Fruit fly (Drosophila melanogaster) whole organism, adult: Measurements from ENCODE around the gene CG31898.
A peak's percentile ranks its signal among the peaks of the same experiment; 100 is the strongest.

Experiments used
- CG11617 ChIP-seq: fragments of 200-800 bp; sonication (Bioruptor generic); optimal IDR thresholded peaks from 2 replicates; lab custom pipeline; 2017; ENCODE audit warnings: mild to moderate bottlenecking, missing biosample characterization, missing genetic modification reagents, missing genetic modification characterization
- CG12768 ChIP-seq: fragments of 200-800 bp; sonication (Bioruptor generic); optimal IDR thresholded peaks from 2 replicates; lab custom pipeline; 2017; ENCODE audit warnings: missing biosample characterization, missing genetic modification characterization, mild to moderate bottlenecking, moderate library complexity, missing genetic modification reagents
- CG14711 ChIP-seq: fragments of 200-800 bp; sonication (Bioruptor generic); optimal IDR thresholded peaks from 2 replicates; lab custom pipeline; 2018; ENCODE audit warnings: missing biosample characterization, mild to moderate bottlenecking, missing genetic modification characterization, moderate library complexity
- CG1620 ChIP-seq: fragments of 200-800 bp; sonication (Bioruptor generic); optimal IDR thresholded peaks from 2 replicates; lab custom pipeline; 2016; ENCODE audit warnings: missing biosample characterization, missing genetic modification characterization
- CG33017 ChIP-seq: fragments of 200-800 bp; sonication (Bioruptor generic); optimal IDR thresholded peaks from 2 replicates; lab custom pipeline; 2018; ENCODE audit warnings: missing biosample characterization, mild to moderate bottlenecking, missing genetic modification characterization, moderate library complexity
- CG5204 ChIP-seq: fragments of 200-800 bp; sonication (Bioruptor generic); optimal IDR thresholded peaks from 2 replicates; lab custom pipeline; 2016; ENCODE audit warnings: missing biosample characterization, missing genetic modification characterization
- CG7045 ChIP-seq: fragments of 200-800 bp; sonication (Bioruptor generic); optimal IDR thresholded peaks from 2 replicates; lab custom pipeline; 2017; ENCODE audit warnings: missing biosample characterization, mild to moderate bottlenecking, missing genetic modification characterization
- CG7101 ChIP-seq: fragments of 200-800 bp; sonication (Bioruptor generic); optimal IDR thresholded peaks from 2 replicates; lab custom pipeline; 2018; ENCODE audit warnings: missing biosample characterization, mild to moderate bottlenecking, missing genetic modification characterization, moderate library complexity
- Clk ChIP-seq: fragments of 200-800 bp; sonication (Bioruptor generic); optimal IDR thresholded peaks from 2 replicates; lab custom pipeline; 2017; ENCODE audit warnings: missing biosample characterization, missing genetic modification characterization
- Crg-1 ChIP-seq: fragments of 200-800 bp; sonication (Bioruptor generic); optimal IDR thresholded peaks from 2 replicates; lab custom pipeline; 2016; ENCODE audit warnings: missing biosample characterization, missing genetic modification characterization
- Hr96 ChIP-seq: fragments of 200-800 bp; sonication (Bioruptor generic); optimal IDR thresholded peaks from 2 replicates; lab custom pipeline; 2016; ENCODE audit warnings: missing biosample characterization, missing genetic modification characterization
- Mnt ChIP-seq: fragments of 200-800 bp; sonication (Bioruptor generic); optimal IDR thresholded peaks from 2 replicates; lab custom pipeline; 2016; ENCODE audit warnings: missing biosample characterization, mild to moderate bottlenecking, missing genetic modification characterization
- bab1 ChIP-seq: fragments of 200-800 bp; sonication (Bioruptor generic); optimal IDR thresholded peaks from 3 replicates; lab custom pipeline; 2019; ENCODE audit warnings: missing biosample characterization, mild to moderate bottlenecking, missing genetic modification characterization, moderate library complexity
- cic ChIP-seq: fragments of 200-800 bp; sonication (Bioruptor generic); optimal IDR thresholded peaks from 2 replicates; lab custom pipeline; 2017; ENCODE audit warnings: missing biosample characterization, mild to moderate bottlenecking, missing genetic modification characterization, moderate library complexity
- cnc ChIP-seq, 2 experiments: fragments of >200 bp; optimal IDR thresholded peaks; 2 replicates each; lab custom pipeline; 2017
- kay ChIP-seq: fragments of 200-800 bp; sonication (Bioruptor generic); peaks from one replicate; lab custom pipeline; 2016; ENCODE audit warnings: missing biosample characterization, missing genetic modification characterization, borderline replicate concordance
- ovo ChIP-seq: fragments of 200-800 bp; sonication (Bioruptor generic); optimal IDR thresholded peaks from 2 replicates; lab custom pipeline; 2016; ENCODE audit warnings: missing biosample characterization, missing genetic modification characterization
- pad ChIP-seq: fragments of 200-800 bp; sonication (Bioruptor generic); optimal IDR thresholded peaks from 3 replicates; lab custom pipeline; 2017; ENCODE audit warnings: missing biosample characterization, missing genetic modification characterization, mild to moderate bottlenecking, moderate library complexity, missing genetic modification reagents
- tj ChIP-seq: fragments of 200-800 bp; sonication (Bioruptor generic); optimal IDR thresholded peaks from 3 replicates; lab custom pipeline; 2017; ENCODE audit warnings: missing biosample characterization, mild to moderate bottlenecking, missing genetic modification characterization, moderate library complexity
- toe ChIP-seq: fragments of 200-800 bp; sonication (Bioruptor generic); optimal IDR thresholded peaks from 2 replicates; lab custom pipeline; 2016; ENCODE audit warnings: missing biosample characterization, missing genetic modification characterization

The CG31898 gene

dm6 chr2L:8385849-8386248, 14.4 kb upstream of the CG31898 start:
- TF ChIP-seq tj (GFP tag; lab: Kevin White, UChicago) = peak; percentile 91
- TF ChIP-seq bab1 = no peak

dm6 chr2L:8389231-8389630, 11.0 kb upstream of the CG31898 start, which contains the start of gene CG42819:
Gene CG42819 (minus strand): TSS chr2L:8389331.
- TF ChIP-seq ovo (GFP tag; lab: Kevin White, UChicago) (no peak), CG7045 (no peak), CG7101 (tag; lab: Kevin White, UChicago) (no peak), CG14711 (no peak), cic (GFP tag; lab: Kevin White, UChicago) (no peak), CG11617 (GFP tag; lab: Kevin White, UChicago) (no peak), Clk (GFP tag; lab: Kevin White, UChicago) (no peak), CG1620 (no peak), bab1 (no peak), tj (GFP tag; lab: Kevin White, UChicago) (no peak), CG5204 (GFP tag; lab: Kevin White, UChicago) (no peak), kay (GFP tag; lab: Kevin White, UChicago) (no peak), toe (GFP tag; lab: Kevin White, UChicago) (no peak), Hr96 (GFP tag; lab: Kevin White, UChicago) (no peak)

dm6 chr2L:8392298-8392697, 7.9 kb upstream of the CG31898 start, which contains the start of gene CG42820:
Gene CG42820 (minus strand): TSS chr2L:8392398.
- TF ChIP-seq CG7045 = no peak
- no peak for TF ChIP-seq toe (GFP tag; lab: Kevin White, UChicago)
- no peak for TF ChIP-seq CG12768 (GFP tag; lab: Kevin White, UChicago)
- TF ChIP-seq CG14711 = no peak
- no peak for TF ChIP-seq bab1
- TF ChIP-seq pad (GFP tag; lab: Kevin White, UChicago) = no peak
- no peak for TF ChIP-seq CG5204 (GFP tag; lab: Kevin White, UChicago)
- TF ChIP-seq CG7101 (tag; lab: Kevin White, UChicago) = no peak
- no peak for TF ChIP-seq Mnt
- TF ChIP-seq kay (GFP tag; lab: Kevin White, UChicago) = no peak
- no peak for TF ChIP-seq CG1620
- no peak for TF ChIP-seq CG11617 (GFP tag; lab: Kevin White, UChicago)
- TF ChIP-seq CG33017 (tag; lab: Kevin White, UChicago) = no peak

dm6 chr2L:8393122-8393521, 7.1 kb upstream of the CG31898 start, which contains the start of gene Acp29AB:
Gene Acp29AB (minus strand): TSS chr2L:8393222.
- TF ChIP-seq CG11617 (GFP tag; lab: Kevin White, UChicago) (no peak), Clk (GFP tag; lab: Kevin White, UChicago) (no peak), kay (GFP tag; lab: Kevin White, UChicago) (peak; percentile 62)

dm6 chr2L:8394180-8394579, 6.0 kb upstream of the CG31898 start, which contains the start of gene lectin-29Ca:
Gene lectin-29Ca (minus strand): TSS chr2L:8394280.
- TF ChIP-seq toe (GFP tag; lab: Kevin White, UChicago) (no peak), Mnt (no peak)

dm6 chr2L:8394840-8395239, 5.4 kb upstream of the CG31898 start, which contains the start of gene Peritrophin-15b:
Gene Peritrophin-15b (minus strand): TSS chr2L:8394940.
- TF ChIP-seq pad (GFP tag; lab: Kevin White, UChicago) (no peak), Clk (GFP tag; lab: Kevin White, UChicago) (no peak), Mnt (no peak), Hr96 (GFP tag; lab: Kevin White, UChicago) (no peak), CG14711 (no peak), Crg-1 (GFP tag; lab: Kevin White, UChicago) (no peak), kay (GFP tag; lab: Kevin White, UChicago) (no peak), CG33017 (tag; lab: Kevin White, UChicago) (no peak), CG11617 (GFP tag; lab: Kevin White, UChicago) (no peak), cnc (optimal IDR thresholded peaks at IDR 0.05; lab: Kevin White, UChicago) (no peak), cic (GFP tag; lab: Kevin White, UChicago) (no peak)

- TF ChIP-seq Clk (GFP tag; lab: Kevin White, UChicago) (no peak), CG14711 (no peak), CG7045 (no peak), cnc (optimal IDR thresholded peaks at IDR 0.05; lab: Kevin White, UChicago) (no peak), ovo (GFP tag; lab: Kevin White, UChicago) (no peak), pad (GFP tag; lab: Kevin White, UChicago) (no peak), CG33017 (tag; lab: Kevin White, UChicago) (no peak), bab1 (no peak)
Measured at dm6 chr2L:8395996-8396699, 4.1 kb upstream of the CG31898 start, which contains the start of the genes Peritrophin-15a and CG13385. Gene Peritrophin-15a (minus strand): TSS chr2L:8396096. Gene CG13385 (plus strand): TSS chr2L:8396649.
